Worm (Caenorhabditis elegans) whole organism, L4 larva: ENCODE data around the gene F07E5.5.

ENCODE experiments used
- D1046.2 ChIP-seq: fragments of 200-800 bp; sonication (Bioruptor generic); IDR thresholded peaks from 2 replicates; pipeline ENCODE4 v1.3.6; 2022; ENCODE audit warnings: missing genetic modification characterization, missing compliant biosample characterization
- F37D6.2 ChIP-seq: sonication (generic microtip); optimal IDR thresholded peaks from 2 replicates; lab custom pipeline; 2016; ENCODE audit warnings: mild to moderate bottlenecking, missing genetic modification characterization, missing compliant biosample characterization
- F49E8.2 ChIP-seq: sonication (generic microtip); optimal IDR thresholded peaks from 2 replicates; lab custom pipeline; 2016; ENCODE audit warnings: missing compliant biosample characterization, mild to moderate bottlenecking, missing genetic modification characterization, borderline replicate concordance
- R02D3.7 ChIP-seq: fragments of 150-350 bp; sonication (generic microtip); optimal IDR thresholded peaks from 3 replicates; lab custom pipeline; 2014; ENCODE audit warnings: missing biosample characterization, missing genetic modification characterization
- T26A8.4 ChIP-seq: fragments of 200-800 bp; sonication (Bioruptor generic); IDR thresholded peaks from 2 replicates; pipeline ENCODE4 v1.3.6; 2022; ENCODE audit warnings: missing genetic modification characterization, missing compliant biosample characterization
- Y5F2A.4 ChIP-seq: fragments of 200-800 bp; sonication (Bioruptor generic); optimal IDR thresholded peaks from 2 replicates; lab custom pipeline; 2018; ENCODE audit warnings: mild to moderate bottlenecking, missing genetic modification characterization, missing compliant biosample characterization
- Y75B8A.6 ChIP-seq: fragments of 200-800 bp; sonication (Bioruptor generic); IDR thresholded peaks from 2 replicates; pipeline ENCODE4 v1.3.6; 2022; ENCODE audit warnings: missing genetic modification reagents, missing genetic modification characterization, missing compliant biosample characterization
- ZK337.2 ChIP-seq: fragments of 200-800 bp; sonication (Bioruptor generic); IDR thresholded peaks from 2 replicates; pipeline ENCODE4 v1.3.6; 2022; ENCODE audit warnings: missing genetic modification reagents, missing genetic modification characterization, missing compliant biosample characterization
- aha-1 ChIP-seq: fragments of 150-350 bp; peaks from one replicate; lab custom pipeline; 2014; ENCODE audit warnings: missing biosample characterization, missing genetic modification characterization
- ces-1 ChIP-seq: fragments of 150-350 bp; sonication (generic microtip); optimal IDR thresholded peaks from 4 replicates; lab custom pipeline; 2014; ENCODE audit warnings: missing biosample characterization, missing genetic modification reagents, missing genetic modification characterization
- dmd-6 ChIP-seq: fragments of 200-800 bp; sonication (Bioruptor generic); IDR thresholded peaks from 2 replicates; pipeline ENCODE4 v1.3.6; 2022; ENCODE audit warnings: missing genetic modification reagents, missing genetic modification characterization, missing compliant biosample characterization
- gei-8 ChIP-seq: fragments of 200-800 bp; sonication (Bioruptor generic); optimal IDR thresholded peaks from 2 replicates; lab custom pipeline; 2018; ENCODE audit warnings: mild to moderate bottlenecking, missing genetic modification characterization, missing compliant biosample characterization
- hlh-11 ChIP-seq: fragments of 200-800 bp; sonication (Bioruptor generic); optimal IDR thresholded peaks from 2 replicates; lab custom pipeline; 2018; ENCODE audit warnings: mild to moderate bottlenecking, missing genetic modification characterization, missing compliant biosample characterization
- lin-1 ChIP-seq: fragments of 200-800 bp; sonication (Bioruptor generic); IDR thresholded peaks from 2 replicates; pipeline ENCODE4 v1.3.6; 2022; ENCODE audit warnings: missing genetic modification reagents, missing genetic modification characterization, missing compliant biosample characterization
- lin-39 ChIP-seq: fragments of 150-350 bp; optimal IDR thresholded peaks from 2 replicates; lab custom pipeline; 2014; ENCODE audit warnings: missing biosample characterization, missing genetic modification reagents, missing genetic modification characterization
- mdt-29 ChIP-seq: fragments of 200-800 bp; sonication (Bioruptor generic); IDR thresholded peaks from 2 replicates; pipeline ENCODE4 v1.3.6; 2022; ENCODE audit warnings: missing genetic modification reagents, missing genetic modification characterization, missing compliant biosample characterization
- mep-1 ChIP-seq: fragments of 150-350 bp; sonication (generic microtip); optimal IDR thresholded peaks from 3 replicates; lab custom pipeline; 2014; ENCODE audit warnings: missing biosample characterization, missing genetic modification characterization
- mxl-2 ChIP-seq: fragments of 200-800 bp; sonication (Bioruptor generic); conservative IDR thresholded peaks from 2 replicates; pipeline ENCODE4 v1.3.6; 2022; ENCODE audit warnings: missing genetic modification reagents, missing genetic modification characterization, missing compliant biosample characterization
- nhr-111 ChIP-seq: fragments of 200-800 bp; sonication (Bioruptor generic); optimal IDR thresholded peaks from 2 replicates; lab custom pipeline; 2018; ENCODE audit warnings: mild to moderate bottlenecking, missing genetic modification characterization, missing compliant biosample characterization
- nhr-28 ChIP-seq: fragments of 150-350 bp; optimal IDR thresholded peaks from 2 replicates; lab custom pipeline; 2014; ENCODE audit warnings: missing biosample characterization, missing genetic modification characterization
- nhr-6 ChIP-seq: fragments of 150-350 bp; optimal IDR thresholded peaks from 2 replicates; lab custom pipeline; 2014; ENCODE audit warnings: missing biosample characterization, missing genetic modification characterization
- nhr-76 ChIP-seq: fragments of 150-350 bp; optimal IDR thresholded peaks from 2 replicates; lab custom pipeline; 2014; ENCODE audit warnings: missing biosample characterization, missing genetic modification characterization
- nhr-77 ChIP-seq: fragments of 150-350 bp; optimal IDR thresholded peaks from 2 replicates; lab custom pipeline; 2014; ENCODE audit warnings: missing biosample characterization, missing genetic modification characterization
- php-3 ChIP-seq: fragments of 200-800 bp; sonication (Bioruptor generic); IDR thresholded peaks from 2 replicates; pipeline ENCODE4 v1.3.6; 2022; ENCODE audit warnings: missing genetic modification reagents, missing genetic modification characterization, missing compliant biosample characterization
- pqm-1 ChIP-seq: sonication (generic microtip); optimal IDR thresholded peaks from 2 replicates; lab custom pipeline; 2017; ENCODE audit warnings: missing biosample characterization, missing genetic modification characterization
- set-16 ChIP-seq: fragments of 200-800 bp; sonication (Bioruptor generic); IDR thresholded peaks from 2 replicates; pipeline ENCODE4 v1.3.6; 2022; ENCODE audit warnings: missing genetic modification reagents, missing genetic modification characterization, missing compliant biosample characterization
- skn-1 ChIP-seq: fragments of 150-350 bp; optimal IDR thresholded peaks from 2 replicates; lab custom pipeline; 2014; ENCODE audit warnings: missing biosample characterization, missing genetic modification characterization
- spr-3 ChIP-seq: fragments of 200-800 bp; sonication (Bioruptor generic); optimal IDR thresholded peaks from 2 replicates; lab custom pipeline; 2018; ENCODE audit warnings: mild to moderate bottlenecking, missing genetic modification characterization, missing compliant biosample characterization
- tag-97 ChIP-seq: fragments of 200-800 bp; sonication (Bioruptor generic); IDR thresholded peaks from 2 replicates; pipeline ENCODE4 v1.3.6; 2022; ENCODE audit warnings: missing genetic modification characterization, missing compliant biosample characterization
- unc-62 ChIP-seq, 3 experiments: fragments of 150-350 bp in 1 of 3; sonication (generic microtip); optimal IDR thresholded peaks in 2 of 3; peaks in 1 of 3; 1 replicate in 1 of 3; 2 replicates in 2 of 3; lab custom pipeline; 2014 to 2017; ENCODE audit warnings: missing biosample characterization in 3 of 3, missing genetic modification characterization in 3 of 3, missing genetic modification reagents in 3 of 3, missing genotype in 1 of 3
- zip-2 ChIP-seq: fragments of 150-350 bp; optimal IDR thresholded peaks from 2 replicates; lab custom pipeline; 2014; ENCODE audit warnings: missing biosample characterization, missing genetic modification characterization

F07E5.5 gene

DNA sequence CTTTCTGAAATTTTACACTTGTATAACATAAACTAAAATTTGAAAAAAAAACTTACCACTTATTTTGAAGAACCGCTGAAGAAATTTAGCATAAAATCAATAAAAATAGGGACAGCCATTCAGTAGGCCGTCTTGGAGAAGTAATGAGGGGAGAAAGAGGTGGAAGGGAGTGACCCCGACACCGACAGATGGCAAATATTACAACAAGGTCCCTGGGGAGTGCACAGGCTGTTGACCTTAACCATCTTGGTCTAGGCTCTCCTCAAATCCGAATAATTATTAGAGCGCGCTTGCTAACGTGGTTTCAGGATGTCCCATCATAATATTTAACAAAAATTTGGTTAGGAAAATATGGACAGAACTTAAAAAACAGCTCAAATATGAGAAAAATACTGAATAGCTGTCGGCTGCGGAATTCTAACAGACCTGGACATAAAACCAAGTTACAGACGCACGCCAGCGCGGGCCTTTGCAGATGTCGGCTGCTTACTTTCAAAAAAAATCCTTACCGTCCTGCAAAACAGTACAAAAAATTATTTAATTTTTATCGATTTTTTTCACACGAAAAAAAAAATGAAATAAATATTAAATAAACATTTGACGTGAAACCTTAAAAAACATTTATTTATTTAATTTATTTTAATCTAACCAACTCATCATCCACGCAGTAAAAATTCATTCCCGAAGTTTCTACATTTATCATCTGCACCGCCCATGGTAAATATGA lies 36.2 kb upstream of the F07E5.5 start, which contains the start of gene T16A1.2 (continued):
- no peak for TF ChIP-seq mdt-29 (GFP tag; lab: Robert Waterston, UW)
- TF ChIP-seq zip-2 (tag; lab: Kevin White, UChicago), result no peak

DNA sequence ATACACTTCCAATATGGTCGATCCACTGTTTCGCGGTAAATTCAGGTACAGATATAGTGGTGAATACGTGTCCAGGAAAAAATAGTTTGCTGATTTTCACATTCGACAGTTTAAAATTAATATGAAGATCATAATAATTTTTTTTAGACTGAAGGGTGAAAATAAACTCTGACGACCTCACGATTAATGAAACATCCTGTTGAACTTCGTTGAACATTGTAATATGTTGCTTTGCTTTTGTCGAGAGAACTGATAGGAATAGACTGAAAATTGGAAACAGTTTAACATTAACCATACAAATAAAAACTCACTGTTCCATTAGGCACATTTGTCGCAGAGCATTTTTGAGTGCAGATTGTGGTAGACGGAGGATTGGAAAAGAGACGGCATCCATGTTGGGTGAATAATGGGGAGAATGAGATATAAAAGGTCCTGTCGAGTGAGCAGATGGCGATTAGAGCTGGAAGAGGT lies 34.6 kb upstream of the F07E5.5 start, which contains the start of gene fbxb-37:
TSS of gene fbxb-37 (minus strand) at position 421 of the 471 bp plus-strand sequence.
- TF ChIP-seq D1046.2 (GFP tag; lab: Robert Waterston, UW) (no peak), lin-39 (tag; lab: Kevin White, UChicago) (no peak), set-16 (GFP tag; lab: Robert Waterston, UW) (no peak), unc-62 (GFP tag; optimal IDR thresholded peaks at IDR 0.05 in 1 of 2; lab: Kevin White, UChicago) (peak in 1 of 2 experiments; percentile 92), unc-62 (tag; optimal IDR thresholded peaks at IDR 0.05; lab: Kevin White, UChicago) (no peak)

DNA sequence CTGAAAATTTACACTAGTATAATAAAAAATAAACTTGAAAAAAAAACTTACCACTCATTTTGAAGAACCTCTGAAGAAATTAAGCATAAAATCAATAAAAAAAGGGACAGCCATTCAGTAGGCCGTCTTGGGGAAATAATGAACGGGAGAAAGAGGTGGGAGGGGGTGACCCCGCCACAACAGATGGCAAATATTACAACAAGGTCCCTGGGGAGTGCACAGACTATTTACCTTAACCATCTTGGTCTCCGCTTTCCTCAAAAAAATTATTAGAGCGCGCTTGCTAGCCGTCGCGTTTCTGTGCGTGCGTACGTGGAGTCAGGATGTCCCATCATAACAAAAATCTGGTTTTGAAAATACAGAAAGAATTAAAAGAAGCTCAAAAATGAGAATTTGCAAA lies 33.1 kb upstream of the F07E5.5 start, which contains the start of gene T16A1.10:
TSS of gene T16A1.10 (minus strand) at position 123 of the 400 bp plus-strand sequence.
- TF ChIP-seq tag-97 (GFP tag; lab: Robert Waterston, UW), result no peak
- TF ChIP-seq unc-62 (GFP tag; optimal IDR thresholded peaks at IDR 0.05 in 1 of 2; lab: Kevin White, UChicago), result peak in 1 of 2 experiments; percentile 11
- TF ChIP-seq unc-62 (tag; optimal IDR thresholded peaks at IDR 0.05; lab: Kevin White, UChicago), result no peak
- TF ChIP-seq, all 104 proteins: peak for 1

DNA sequence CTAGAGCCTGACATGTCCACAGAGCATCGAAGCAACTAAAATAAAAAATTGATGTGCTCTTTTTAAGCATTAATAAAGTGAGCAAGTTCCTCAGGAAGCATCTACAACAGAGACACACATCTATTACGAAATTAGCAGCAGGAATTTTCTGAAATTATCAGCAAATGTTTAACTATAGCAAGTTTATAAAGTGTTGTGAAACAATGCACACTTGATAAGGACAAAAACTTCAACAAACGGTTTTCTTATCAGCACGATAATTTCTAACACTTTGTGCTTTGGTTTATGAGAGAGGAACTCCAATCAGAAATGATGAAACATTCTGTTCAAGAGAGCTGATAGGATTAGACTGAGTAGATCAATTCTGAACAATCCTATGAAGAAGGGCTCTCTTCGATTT lies 31.7 kb upstream of the F07E5.5 start, which contains the start of gene trpl-5:
TSS of gene trpl-5 (minus strand) at position 32 of the 400 bp plus-strand sequence.
- TF ChIP-seq nhr-111, result no peak
- TF ChIP-seq F49E8.2 (tag; lab: Kevin White, UChicago), result no peak
- TF ChIP-seq lin-1 (GFP tag; lab: Robert Waterston, UW), result peak; percentile 72; the same call in 1 of the 2 replicates
- no peak for TF ChIP-seq spr-3
- no peak for TF ChIP-seq ces-1 (GFP tag; lab: Kevin White, UChicago)
- TF ChIP-seq dmd-6 (GFP tag; lab: Robert Waterston, UW), result peak; percentile 70
- peak; percentile 82 for TF ChIP-seq nhr-28 (tag; lab: Kevin White, UChicago)
- no peak for TF ChIP-seq R02D3.7 (tag; lab: Kevin White, UChicago)
- peak; percentile 44; the same call in 1 of the 2 replicates for TF ChIP-seq php-3 (GFP tag; lab: Robert Waterston, UW)
- TF ChIP-seq nhr-77 (tag; lab: Kevin White, UChicago), result peak; percentile 65
- TF ChIP-seq pqm-1 (tag; lab: Kevin White, UChicago), result peak; percentile 99
- TF ChIP-seq F37D6.2 (tag; lab: Kevin White, UChicago), result no peak
- peak; percentile 43 for TF ChIP-seq hlh-11 (tag; lab: Kevin White, UChicago)
- no peak for TF ChIP-seq Y75B8A.6 (GFP tag; lab: Robert Waterston, UW)

DNA sequence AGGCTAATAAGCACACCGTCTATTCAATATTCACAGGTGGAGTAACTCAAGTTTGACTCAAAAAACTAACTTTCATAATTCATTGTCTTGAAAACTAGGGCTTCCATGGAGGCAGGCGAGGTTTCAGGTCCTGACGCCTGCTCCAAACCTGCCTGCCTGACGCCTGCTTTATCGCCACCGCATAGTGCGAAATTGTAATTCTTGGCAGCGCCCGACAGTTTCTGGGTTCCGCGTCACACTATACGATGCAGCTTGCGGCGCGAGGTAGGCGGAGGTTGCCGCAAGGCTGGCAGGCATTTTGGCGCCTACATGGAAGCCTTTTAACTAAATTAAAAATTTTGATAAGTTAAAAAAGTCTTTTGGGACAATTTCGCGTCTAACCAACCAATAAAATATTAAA lies 28.3 kb upstream of the F07E5.5 start:
- TF ChIP-seq set-16 (GFP tag; lab: Robert Waterston, UW), result peak; percentile 56; the same call in 1 of the 2 replicates
- TF ChIP-seq gei-8 (GFP tag; lab: Kevin White, UChicago), result no peak

DNA sequence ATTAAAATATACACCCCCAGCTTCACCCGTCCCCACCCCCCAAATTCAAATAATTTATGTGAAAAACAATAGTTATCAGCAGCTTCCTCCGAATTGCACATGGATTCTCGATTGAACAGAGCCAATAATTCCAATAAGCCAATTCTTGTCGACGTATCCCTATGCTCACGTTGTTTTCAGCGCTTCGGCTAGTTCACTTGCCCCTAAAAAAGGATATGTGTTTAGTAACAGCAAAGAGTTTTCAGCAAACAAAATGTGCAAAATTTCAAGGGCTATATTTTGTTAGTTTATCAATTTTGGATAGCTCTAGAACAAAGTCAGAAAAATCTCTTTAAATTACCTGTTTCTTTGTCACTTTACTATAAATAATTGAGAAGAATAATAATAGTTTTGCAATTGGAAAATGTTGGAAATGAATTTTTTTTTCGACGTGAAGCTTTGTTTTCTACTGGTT lies 24.9 kb upstream of the F07E5.5 start, which contains the start of the genes T16A1.5 and fbxc-49:
TSS of gene T16A1.5 (minus strand) at position 101 of the 454 bp plus-strand sequence.
TSS of gene fbxc-49 (plus strand) at position 404 of the 454 bp plus-strand sequence.
- TF ChIP-seq aha-1 (peak; percentile 74), nhr-111 (no peak), ZK337.2 (GFP tag; lab: Robert Waterston, UW) (peak; percentile 37; the same call in 1 of the 2 replicates), T26A8.4 (GFP tag; lab: Robert Waterston, UW) (no peak)
- TF ChIP-seq, all 104 proteins: peak for 2

DNA sequence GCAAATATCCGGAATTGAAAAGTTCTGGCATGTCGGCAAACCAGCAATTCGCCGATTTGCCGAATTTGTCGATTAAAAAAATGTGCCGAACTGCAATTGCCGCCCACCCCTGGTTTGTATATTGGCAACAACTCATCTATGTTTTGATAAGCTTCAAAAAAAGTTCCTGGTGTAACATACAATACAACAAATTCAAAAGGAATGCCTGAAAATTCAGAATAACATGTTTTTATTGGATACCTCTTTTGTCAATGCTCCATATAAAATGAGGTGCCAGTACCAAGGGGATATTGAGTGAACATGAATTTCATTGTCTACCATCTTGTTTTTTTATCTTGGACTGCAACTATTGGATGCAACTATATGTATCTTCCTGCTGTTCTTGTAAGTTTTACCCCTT lies 22.4 kb upstream of the F07E5.5 start, which contains the start of gene T16A1.4:
TSS of gene T16A1.4 (plus strand) at position 301 of the 400 bp plus-strand sequence.
- no peak for TF ChIP-seq Y5F2A.4
- no peak for TF ChIP-seq mxl-2 (GFP tag; lab: Robert Waterston, UW)
- no peak for TF ChIP-seq mep-1 (tag; lab: Kevin White, UChicago)
- TF ChIP-seq skn-1, result no peak
- no peak for TF ChIP-seq nhr-76 (tag; lab: Kevin White, UChicago)
- TF ChIP-seq spr-3, result no peak
- no peak for TF ChIP-seq nhr-6 (tag; lab: Kevin White, UChicago)
